Worm (Caenorhabditis elegans) whole organism, L4 larva: ENCODE measurements around the gene K01G12.22.
"Not testable (repeated sequence)": the region's sequence is repeated elsewhere in the genome, so short reads cannot be mapped to it uniquely, and the experiment has no call there.

Source experiments
- F37D6.2 ChIP-seq: sonication (generic microtip); optimal IDR thresholded peaks from 2 replicates; lab custom pipeline; 2016; ENCODE audit warnings: mild to moderate bottlenecking, missing genetic modification characterization, missing compliant biosample characterization
- T20F7.1 ChIP-seq: fragments of 200-800 bp; sonication (Bioruptor generic); optimal IDR thresholded peaks from 2 replicates; lab custom pipeline; 2018; ENCODE audit warnings: mild to moderate bottlenecking, missing genetic modification characterization, missing compliant biosample characterization
- T26A8.4 ChIP-seq: fragments of 200-800 bp; sonication (Bioruptor generic); IDR thresholded peaks from 2 replicates; pipeline ENCODE4 v1.3.6; 2022; ENCODE audit warnings: missing genetic modification characterization, missing compliant biosample characterization
- ZK337.2 ChIP-seq: fragments of 200-800 bp; sonication (Bioruptor generic); IDR thresholded peaks from 2 replicates; pipeline ENCODE4 v1.3.6; 2022; ENCODE audit warnings: missing genetic modification reagents, missing genetic modification characterization, missing compliant biosample characterization
- mep-1 ChIP-seq: fragments of 150-350 bp; sonication (generic microtip); optimal IDR thresholded peaks from 3 replicates; lab custom pipeline; 2014; ENCODE audit warnings: missing biosample characterization, missing genetic modification characterization
- mxl-3 ChIP-seq: fragments of 200-800 bp; sonication (Bioruptor generic); optimal IDR thresholded peaks from 2 replicates; lab custom pipeline; 2018; ENCODE audit warnings: mild to moderate bottlenecking, missing genetic modification characterization, missing compliant biosample characterization
- nhr-102 ChIP-seq: sonication (generic microtip); optimal IDR thresholded peaks from 2 replicates; lab custom pipeline; 2016; ENCODE audit warnings: mild to moderate bottlenecking, missing genetic modification characterization, moderate library complexity, missing compliant biosample characterization
- nhr-11 ChIP-seq: fragments of 150-350 bp; optimal IDR thresholded peaks from 2 replicates; lab custom pipeline; 2014; ENCODE audit warnings: missing biosample characterization, missing genetic modification characterization
- nhr-237 ChIP-seq: sonication (generic microtip); optimal IDR thresholded peaks from 2 replicates; lab custom pipeline; 2017; ENCODE audit warnings: missing biosample characterization, missing genetic modification characterization
- skn-1 ChIP-seq: fragments of 150-350 bp; optimal IDR thresholded peaks from 2 replicates; lab custom pipeline; 2014; ENCODE audit warnings: missing biosample characterization, missing genetic modification characterization
- snpc-4 ChIP-seq: fragments of 150-350 bp; optimal IDR thresholded peaks from 2 replicates; lab custom pipeline; 2014; ENCODE audit warnings: missing biosample characterization, missing genetic modification characterization
- unc-62 ChIP-seq, 3 experiments: fragments of 150-350 bp in 1 of 3; sonication (generic microtip); optimal IDR thresholded peaks in 2 of 3; peaks in 1 of 3; 1 replicate in 1 of 3; 2 replicates in 2 of 3; lab custom pipeline; 2014 to 2017; ENCODE audit warnings: missing biosample characterization in 3 of 3, missing genetic modification characterization in 3 of 3, missing genetic modification reagents in 3 of 3, missing genotype in 1 of 3
- zfp-2 ChIP-seq: sonication (generic microtip); optimal IDR thresholded peaks from 2 replicates; lab custom pipeline; 2016; ENCODE audit warnings: mild to moderate bottlenecking, missing genetic modification characterization, missing compliant biosample characterization
- ztf-11 ChIP-seq: fragments of 150-350 bp; optimal IDR thresholded peaks from 2 replicates; lab custom pipeline; 2014; ENCODE audit warnings: missing biosample characterization, missing genetic modification characterization

- not testable (repeated sequence) for TF ChIP-seq nhr-102 (tag; lab: Kevin White, UChicago); snpc-4 (tag; lab: Kevin White, UChicago); mxl-3; T20F7.1 (GFP tag; lab: Kevin White, UChicago); zfp-2 (tag; lab: Kevin White, UChicago); ZK337.2 (GFP tag; lab: Robert Waterston, UW); T26A8.4 (GFP tag; lab: Robert Waterston, UW); ztf-11; skn-1 (tag; lab: Kevin White, UChicago); nhr-11 (tag; lab: Kevin White, UChicago); mep-1; unc-62 (GFP tag; optimal IDR thresholded peaks at IDR 0.05 in 1 of 2; lab: Kevin White, UChicago); unc-62 (tag; optimal IDR thresholded peaks at IDR 0.05; lab: Kevin White, UChicago); nhr-237 (tag; lab: Kevin White, UChicago); F37D6.2 (tag; lab: Kevin White, UChicago)
These were observed 16.3 kb downstream of the K01G12.22 start for ce11 chrIV:14208363-14208762.
